Worm (Caenorhabditis elegans) whole organism, L4/young adult: ENCODE data around the gene lrr-1.

Source experiments
- W03F9.2 ChIP-seq: fragments of 150-350 bp; optimal IDR thresholded peaks from 2 replicates; lab custom pipeline; 2014; ENCODE audit warnings: missing biosample characterization, missing genetic modification characterization
- dao-5 ChIP-seq: sonication (generic microtip); optimal IDR thresholded peaks from 2 replicates; lab custom pipeline; 2016; ENCODE audit warnings: missing genotype, missing genetic modification characterization, moderate library complexity, missing compliant biosample characterization
- him-1 ChIP-seq: sonication (generic microtip); optimal IDR thresholded peaks from 2 replicates; lab custom pipeline; 2016; ENCODE audit warnings: missing genotype, missing genetic modification reagents, missing genetic modification characterization, missing compliant biosample characterization

lrr-1 gene

ce11 chrII:5056254-5056653, 20.0 kb upstream of the lrr-1 start:
- TF ChIP-seq him-1 (no peak), dao-5 (no peak), W03F9.2 (no peak)

- TF ChIP-seq him-1 (peak; percentile 76), W03F9.2 (peak; percentile 94), dao-5 (no peak)
Measured at ce11 chrII:5055129-5055666, 19.0 kb upstream of the lrr-1 start, which contains the start of the genes ify-1 and rpl-22. Gene ify-1 (minus strand): TSS chrII:5055179. Gene rpl-22 (plus strand): TSS chrII:5055616.

ce11 chrII:5050776-5051175, 14.5 kb upstream of the lrr-1 start:
- TF ChIP-seq him-1 (no peak), W03F9.2 (no peak), dao-5 (no peak)

DNA sequence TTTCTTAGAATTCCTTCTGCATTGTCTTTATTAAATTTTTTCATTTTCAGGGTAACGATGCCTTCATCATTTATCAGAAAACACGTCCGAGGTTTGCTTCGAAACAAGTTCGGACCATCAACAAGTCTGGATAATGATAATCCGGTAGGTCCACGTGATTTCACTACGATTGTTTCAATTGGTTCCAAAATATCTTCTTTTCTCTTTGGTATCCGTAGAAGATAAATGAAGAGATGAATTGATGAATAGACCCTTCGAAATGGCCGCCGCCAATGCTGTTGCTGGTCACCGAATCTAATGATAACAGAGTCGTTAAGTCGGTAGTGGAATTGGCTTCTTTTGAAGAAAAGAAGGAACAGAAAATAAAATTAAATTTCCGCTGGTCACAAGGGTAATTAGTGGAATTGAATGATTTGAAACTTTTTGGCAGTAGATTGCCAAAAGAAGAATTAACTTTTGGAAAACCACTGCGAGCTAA, 13.7 kb upstream of the lrr-1 start, which contains the start of gene F33G12.6:
TSS of gene F33G12.6 (plus strand) at position 51 of the 478 bp plus-strand sequence.
- no peak for TF ChIP-seq W03F9.2
- TF ChIP-seq him-1: no peak
- no peak for TF ChIP-seq dao-5

ce11 chrII:5049249-5049648, 13.0 kb upstream of the lrr-1 start:
- TF ChIP-seq W03F9.2 (no peak), him-1 (no peak), dao-5 (no peak)

DNA sequence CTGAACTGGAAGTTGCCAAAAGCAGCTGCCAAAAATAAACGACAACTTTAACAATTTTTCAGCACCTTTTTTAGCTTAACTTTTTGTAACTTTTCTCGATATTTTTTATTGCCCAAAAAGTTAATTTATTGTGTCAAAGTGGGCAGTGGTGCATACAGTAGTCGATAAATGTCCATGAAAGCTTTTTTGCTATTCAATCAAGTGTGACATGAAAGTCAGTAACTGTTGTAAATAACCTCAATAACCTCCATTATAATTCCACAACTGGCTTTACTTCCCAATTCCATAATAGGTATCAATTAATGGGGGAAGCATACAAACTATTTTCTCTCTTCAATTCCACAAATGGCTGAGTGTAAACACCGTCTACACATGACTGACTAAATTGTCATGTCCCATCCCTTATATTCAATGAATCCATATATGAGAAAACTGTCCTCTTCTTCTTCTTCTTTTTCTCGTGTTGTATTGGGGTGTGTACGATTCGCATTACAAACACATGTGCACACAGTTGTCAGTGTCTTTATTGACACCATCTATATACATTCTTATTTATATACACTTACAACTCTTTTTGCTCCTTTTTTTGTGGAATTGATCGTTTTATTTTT, 12.1 kb upstream of the lrr-1 start:
- TF ChIP-seq him-1 (no peak), W03F9.2 (no peak), dao-5 (no peak)

DNA sequence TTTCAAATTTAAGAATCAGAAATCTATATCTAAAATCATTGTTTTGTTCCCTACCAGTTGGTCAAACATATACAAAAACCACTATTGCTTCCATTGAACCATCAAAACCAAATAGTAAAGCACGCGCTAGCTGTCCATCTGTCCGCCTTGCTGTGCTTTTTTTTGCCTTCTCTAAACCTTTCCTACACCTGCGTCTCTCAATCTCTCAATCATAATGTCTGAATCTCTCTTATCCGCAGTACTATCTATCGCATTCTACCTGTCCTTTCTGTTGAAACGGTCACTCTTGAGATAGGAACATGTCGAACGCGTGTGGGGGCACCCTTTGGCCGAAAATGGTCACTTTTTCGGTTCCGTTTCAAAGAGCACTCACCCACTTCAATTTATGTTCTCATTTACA, 11.0 kb upstream of the lrr-1 start:
- TF ChIP-seq him-1: no peak
- no peak for TF ChIP-seq dao-5
- TF ChIP-seq W03F9.2: no peak

ce11 chrII:5046209-5047200, 10.3 kb upstream of the lrr-1 start:
- TF ChIP-seq him-1 (no peak), dao-5 (no peak), W03F9.2 (no peak)

- TF ChIP-seq W03F9.2: no peak
- no peak for TF ChIP-seq dao-5
- TF ChIP-seq him-1: no peak
Measured at ce11 chrII:5042381-5042930, 6.2 kb upstream of the lrr-1 start.

ce11 chrII:5040631-5041156, 4.5 kb upstream of the lrr-1 start, which contains the start of gene F33G12.7:
Gene F33G12.7 (minus strand): TSS chrII:5040681.
- TF ChIP-seq dao-5: no peak
- TF ChIP-seq W03F9.2: no peak
- no peak for TF ChIP-seq him-1

DNA sequence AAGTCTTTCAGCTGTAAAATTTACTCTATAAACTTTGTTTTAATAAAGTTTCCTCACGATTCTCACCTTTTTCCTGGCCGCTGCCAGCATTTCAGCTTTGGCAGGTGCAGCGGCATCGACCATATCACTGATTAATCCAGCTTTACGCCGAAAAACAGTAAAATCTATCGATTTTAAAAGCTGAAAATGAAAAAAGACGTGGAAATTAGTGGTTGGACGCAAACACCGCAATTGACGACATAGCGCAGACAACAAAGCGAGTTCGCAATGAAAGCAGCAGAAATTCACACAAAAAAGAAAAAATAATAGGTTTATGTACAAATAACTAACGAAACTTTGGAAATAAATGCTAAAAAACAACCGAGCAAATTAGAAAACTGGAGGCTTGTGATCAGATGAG, 3.7 kb upstream of the lrr-1 start, which contains the start of gene golg-2:
TSS of gene golg-2 (minus strand) at position 180 of the 400 bp plus-strand sequence.
- TF ChIP-seq dao-5: no peak
- no peak for TF ChIP-seq him-1
- TF ChIP-seq W03F9.2: no peak

DNA sequence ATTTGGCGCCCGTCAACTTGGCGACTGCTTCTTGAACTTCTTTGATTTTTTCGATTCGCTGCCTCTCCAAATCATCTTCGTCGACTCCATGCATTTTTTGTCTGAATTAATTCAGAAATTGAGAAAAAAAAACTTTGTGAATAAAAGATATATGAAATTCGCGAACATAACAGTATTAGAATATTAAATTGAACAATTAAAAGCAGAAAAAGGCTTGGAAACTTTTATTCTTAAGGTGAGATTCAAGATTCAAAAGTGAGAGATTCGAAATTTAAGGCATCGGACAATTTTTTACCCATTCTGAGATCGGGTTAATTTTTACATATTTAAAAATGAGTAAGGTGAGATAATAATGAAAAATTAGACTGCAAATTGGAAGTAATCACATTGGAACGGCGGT, 2.3 kb downstream of the lrr-1 start, which contains the start of gene F33G12.3:
TSS of gene F33G12.3 (minus strand) at position 101 of the 400 bp plus-strand sequence.
- TF ChIP-seq W03F9.2: no peak

ce11 chrII:5032669-5033068, 3.6 kb downstream of the lrr-1 start:
- no peak for TF ChIP-seq W03F9.2
- TF ChIP-seq dao-5: peak; percentile 59
- TF ChIP-seq him-1: peak; percentile 54

DNA sequence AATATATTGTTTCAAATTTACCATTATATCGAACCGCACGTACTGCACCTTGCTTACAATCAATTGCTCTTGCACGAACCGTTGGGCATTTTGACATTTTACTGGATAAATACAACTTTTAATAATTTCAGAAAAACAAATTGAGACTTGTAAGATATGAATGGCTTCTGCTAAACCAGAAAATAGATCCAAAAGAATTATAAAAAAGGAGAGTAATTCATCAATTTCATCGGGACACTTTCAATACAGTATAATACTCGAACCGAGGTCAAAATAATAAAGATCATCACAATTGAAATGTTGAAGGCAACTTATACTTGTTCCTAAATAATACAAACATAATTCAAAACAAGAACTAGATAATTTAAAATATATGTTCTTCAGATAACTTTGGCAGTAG, 4.6 kb downstream of the lrr-1 start, which contains the start of gene wdr-83:
TSS of gene wdr-83 (minus strand) at position 101 of the 400 bp plus-strand sequence.
- TF ChIP-seq him-1 (no peak), dao-5 (no peak), W03F9.2 (no peak)

DNA sequence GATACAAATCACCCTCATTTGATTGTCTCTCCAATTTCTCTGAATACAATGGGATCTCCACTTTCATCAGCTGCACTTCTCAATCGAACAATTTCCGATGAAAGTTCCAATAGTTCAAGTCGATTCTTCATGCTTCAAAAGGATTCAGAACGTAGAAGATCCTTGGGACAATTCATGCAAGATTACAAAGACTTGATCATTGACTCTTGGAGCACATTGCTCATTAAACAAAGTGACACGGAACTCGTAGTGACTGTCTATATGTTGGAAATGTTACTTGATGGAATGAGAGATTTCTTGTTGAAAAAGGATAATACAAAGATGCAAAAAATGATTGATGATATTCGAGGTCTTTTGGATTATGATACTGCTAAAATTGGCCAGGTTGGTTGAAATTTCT, 8.3 kb downstream of the lrr-1 start:
- no peak for TF ChIP-seq W03F9.2
- TF ChIP-seq him-1: no peak
- no peak for TF ChIP-seq dao-5
